Fruit fly (Drosophila melanogaster) whole organism, embryonic: Measurements from ENCODE around the gene Irk1.

Experiments used
- CG10959 ChIP-seq: fragments of 200-800 bp; sonication (Bioruptor generic); IDR thresholded peaks from 2 replicates; pipeline ENCODE4 v1.3.6; 2022; ENCODE audit warnings: missing biosample characterization, missing genetic modification characterization
- CG30431 ChIP-seq: fragments of 200-800 bp; sonication (Bioruptor generic); optimal IDR thresholded peaks from 2 replicates; lab custom pipeline; 2017; ENCODE audit warnings: missing biosample characterization, missing genetic modification characterization
- CG4854 ChIP-seq: fragments of 200-800 bp; sonication (Bioruptor generic); optimal IDR thresholded peaks from 2 replicates; lab custom pipeline; 2016; ENCODE audit warnings: missing biosample characterization, missing genetic modification characterization, inconsistent platforms
- CG6683 ChIP-seq: fragments of 200-800 bp; sonication (Bioruptor generic); optimal IDR thresholded peaks from 2 replicates; lab custom pipeline; 2017; ENCODE audit warnings: missing biosample characterization, mild to moderate bottlenecking, missing genetic modification characterization, missing genetic modification reagents
- Dll ChIP-seq: fragments of 200-800 bp; sonication (Bioruptor generic); IDR thresholded peaks from 4 replicates; pipeline ENCODE4 v1.3.6; 2022; ENCODE audit warnings: missing biosample characterization, missing genetic modification characterization; ENCODE audit not compliant: partially characterized antibody
- HmgD ChIP-seq: fragments of 200-800 bp; sonication (Bioruptor generic); optimal IDR thresholded peaks from 3 replicates; lab custom pipeline; 2016; ENCODE audit warnings: missing biosample characterization, missing genetic modification characterization
- Med ChIP-seq: fragments of 200-800 bp; sonication (Bioruptor generic); peaks from one replicate; lab custom pipeline; 2016; ENCODE audit warnings: missing biosample characterization, missing genetic modification characterization, mild to moderate bottlenecking, inconsistent platforms, moderate library complexity
- hkb ChIP-seq, 2 experiments: fragments of 200-800 bp in 1 of 2; fragments of >200 bp in 1 of 2; sonication (Bioruptor generic) in 1 of 2; IDR thresholded peaks in 1 of 2; optimal IDR thresholded peaks in 1 of 2; 2 replicates each; pipeline versions ENCODE4 v1.3.6 to Lab custom; 2017 to 2022; ENCODE audit warnings: missing biosample characterization in 1 of 2, missing genetic modification characterization in 1 of 2
- row ChIP-seq: fragments of 200-800 bp; sonication (Bioruptor generic); IDR thresholded peaks from 3 replicates; pipeline ENCODE4 v1.3.6; 2022; ENCODE audit warnings: missing biosample characterization, missing genetic modification characterization

DNA sequence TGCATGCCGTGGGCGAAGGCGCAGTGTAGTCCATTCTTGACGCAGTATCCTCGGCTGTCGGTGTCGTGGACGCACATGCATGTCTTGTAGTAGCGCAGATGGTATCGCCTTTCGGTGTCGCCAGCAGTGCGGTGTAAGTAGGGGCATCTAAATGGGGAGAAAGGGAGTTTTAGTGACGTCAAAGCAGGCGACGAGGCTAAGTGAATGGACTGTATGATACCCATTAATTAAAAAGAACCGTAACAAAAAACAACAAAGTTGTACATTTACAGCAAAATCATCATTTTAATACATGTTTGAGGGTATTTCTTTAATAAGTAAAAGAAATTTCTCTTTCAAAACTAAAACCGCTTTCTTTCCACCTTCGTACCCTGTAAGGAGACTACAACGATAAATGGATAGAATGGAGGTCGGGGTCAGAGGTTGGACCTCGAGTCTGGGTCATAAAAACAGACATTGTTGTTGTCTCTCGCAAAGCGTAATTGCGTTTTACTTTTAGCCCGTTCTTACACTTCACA lies 11.7 kb upstream of the Irk1 start:
- TF ChIP-seq row (peak; percentile 43; the same call in 1 of the 3 replicates), hkb (optimal IDR thresholded peaks at IDR 0.05; lab: Kevin White, UChicago) (no peak), hkb (GFP tag; IDR thresholded peaks at IDR 0.05; lab: Robert Waterston, UW) (no peak), CG4854 (no peak), CG30431 (GFP tag; lab: Kevin White, UChicago) (no peak), Dll (GFP tag; lab: Robert Waterston, UW) (no peak), Med (GFP tag; lab: Kevin White, UChicago) (peak; percentile 58), CG6683 (GFP tag; lab: Kevin White, UChicago) (no peak), HmgD (no peak), CG10959 (GFP tag; lab: Robert Waterston, UW) (no peak)
